Fruit fly (Drosophila melanogaster): Measurements from ENCODE around the gene tty.

The tty gene

DNA sequence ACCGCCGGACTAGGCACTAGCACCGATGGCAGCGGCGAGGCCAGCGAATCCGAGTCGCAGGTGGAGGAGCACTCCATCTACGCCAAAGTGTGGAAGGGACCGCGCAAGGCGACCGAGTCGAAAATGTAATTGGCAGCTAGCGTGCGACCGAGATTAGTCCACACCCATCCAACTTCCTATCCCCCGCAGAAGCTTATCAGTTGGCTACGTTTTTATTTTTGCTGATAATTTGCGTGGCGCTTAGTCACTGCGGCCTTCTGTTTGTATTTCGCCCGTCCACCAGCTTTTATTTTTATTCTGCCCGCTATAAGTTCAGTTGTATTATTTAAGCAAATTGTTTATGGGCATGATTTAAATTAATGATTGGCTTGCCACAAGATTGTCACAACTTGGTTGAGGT lies 14.1 kb upstream of the tty start:
- no peak for TF ChIP-seq CG17801 (GFP tag; optimal IDR thresholded peaks at IDR 0.05; ENCODE audit: partially characterized antibody)

DNA sequence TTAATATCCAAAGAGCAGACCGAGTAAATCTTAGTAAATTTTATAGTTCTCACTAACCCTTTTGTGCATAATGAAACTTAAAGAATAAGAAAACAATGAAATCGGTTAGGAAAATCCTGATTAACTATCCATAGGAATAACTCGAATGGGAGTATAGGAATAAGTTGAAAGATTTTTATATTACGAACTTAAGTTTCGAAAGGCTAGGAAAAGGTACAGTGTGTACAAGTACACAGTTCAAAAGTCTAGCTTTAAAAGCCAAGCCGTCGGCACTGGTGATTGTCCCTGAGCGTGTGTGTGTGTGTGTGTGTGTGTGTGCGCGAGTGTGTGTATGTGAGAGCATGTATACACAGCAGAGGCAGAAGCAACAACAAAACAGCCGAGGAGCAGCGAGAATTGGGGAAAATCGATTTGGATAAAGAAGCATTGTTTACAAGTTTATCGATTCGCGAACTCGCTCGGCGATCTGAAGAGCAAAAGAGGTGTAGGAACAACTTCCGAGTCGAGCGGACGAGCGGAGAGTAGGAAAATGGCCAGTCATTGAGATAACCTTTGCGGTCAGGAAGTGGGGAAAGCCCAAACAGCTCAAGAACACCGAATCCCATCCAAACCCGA lies 11.8 kb upstream of the tty start:
- no peak for TF ChIP-seq CG17801 (GFP tag; optimal IDR thresholded peaks at IDR 0.05; ENCODE audit: partially characterized antibody)

DNA sequence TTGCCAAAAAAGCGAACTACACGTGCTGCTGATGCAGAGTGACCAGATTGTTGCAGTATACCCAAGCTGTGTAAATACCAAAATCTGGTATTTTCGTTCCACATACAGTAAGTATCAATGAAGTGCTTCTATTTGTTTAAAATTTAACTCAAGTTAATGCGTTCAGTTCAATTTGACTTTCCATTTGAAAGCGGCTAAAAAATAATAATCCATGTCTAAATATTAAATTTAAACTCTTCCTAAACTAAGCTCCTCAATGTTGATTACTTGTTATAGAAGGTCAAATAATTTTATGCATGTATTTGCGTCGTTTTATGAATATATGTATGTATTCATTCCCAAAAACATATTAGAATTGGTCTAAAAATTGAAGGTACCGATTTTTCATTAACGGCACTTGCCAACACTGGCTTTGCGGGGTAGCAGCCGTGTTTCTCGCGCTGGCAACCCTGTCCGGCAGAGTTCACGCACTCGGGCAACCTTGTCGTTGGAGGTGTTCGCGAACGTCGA lies 10.4 kb upstream of the tty start, which contains the start of the genes peng and sol:
TSS of gene peng (minus strand) at position 44 of the 510 bp plus-strand sequence.
TSS of gene sol (plus strand) at position 481 of the 510 bp plus-strand sequence.
- peak; percentile 56 for TF ChIP-seq CG17801 (GFP tag; optimal IDR thresholded peaks at IDR 0.05; ENCODE audit: partially characterized antibody)

DNA sequence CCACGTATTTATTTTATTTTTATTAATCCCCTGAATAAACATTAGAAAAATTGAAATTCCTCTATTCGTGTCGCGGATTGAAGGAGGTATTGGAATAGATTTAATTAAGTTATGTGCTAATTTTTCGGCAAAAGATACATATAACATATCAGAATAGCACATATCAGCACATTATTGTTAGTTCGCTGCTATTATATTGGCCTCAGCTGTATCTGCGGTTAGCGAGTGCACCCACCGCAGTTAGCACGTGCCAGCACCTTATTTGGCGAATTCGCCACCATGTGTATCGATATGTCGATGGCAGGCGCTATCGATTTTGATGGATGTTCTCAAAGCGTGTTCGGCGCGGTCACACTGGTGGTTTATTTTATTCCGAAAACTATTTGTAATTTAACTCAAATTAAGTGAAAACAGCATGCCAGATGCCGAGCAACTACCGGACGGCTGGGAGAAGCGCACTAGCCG lies 5.6 kb upstream of the tty start, which contains the start of gene dod:
TSS of gene dod (plus strand) at position 323 of the 465 bp plus-strand sequence.
- peak; percentile 56 for TF ChIP-seq CG17801 (GFP tag; optimal IDR thresholded peaks at IDR 0.05; ENCODE audit: partially characterized antibody)

DNA sequence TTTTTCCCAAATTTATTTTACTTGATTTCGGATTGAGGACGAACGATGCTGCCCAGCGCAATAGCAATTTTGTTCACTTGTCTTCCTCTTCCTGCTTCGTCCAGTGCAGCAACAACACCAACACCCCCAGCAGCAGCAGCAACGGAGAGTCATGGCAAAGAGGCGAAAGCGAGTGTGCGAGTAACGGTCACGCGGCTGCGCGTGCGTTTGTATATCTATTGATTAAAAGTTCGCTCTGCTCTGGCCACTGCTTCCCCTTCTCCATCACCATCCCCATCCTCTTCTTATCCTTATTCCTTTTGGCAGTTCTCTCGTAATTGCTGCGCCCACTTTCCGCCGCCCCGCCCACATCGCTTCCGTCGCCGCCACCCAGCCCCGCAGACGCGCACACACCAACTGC lies 1.3 kb downstream of the tty start:
- TF ChIP-seq CG17801 (GFP tag; optimal IDR thresholded peaks at IDR 0.05; ENCODE audit: partially characterized antibody) = no peak

DNA sequence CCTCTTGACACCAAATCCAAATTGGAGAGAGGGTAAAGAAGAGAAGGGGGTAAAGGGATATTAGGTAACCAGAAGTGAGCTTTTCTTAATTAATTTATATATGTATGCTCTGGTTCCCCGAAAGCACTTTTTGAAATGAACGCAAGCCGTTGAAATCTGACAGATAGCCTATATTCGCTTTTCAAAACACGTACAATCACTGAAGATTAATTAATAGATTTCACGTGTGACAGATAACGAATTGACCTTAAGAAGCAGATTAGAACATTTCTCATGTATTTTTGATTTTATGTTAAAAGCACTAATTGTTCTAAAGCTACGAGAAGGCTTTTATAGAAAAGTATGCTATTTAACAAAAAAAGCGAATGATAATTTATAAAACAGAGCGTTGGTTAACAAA lies 2.4 kb downstream of the tty start:
- TF ChIP-seq CG17801 (GFP tag; optimal IDR thresholded peaks at IDR 0.05; ENCODE audit: partially characterized antibody) = no peak

DNA sequence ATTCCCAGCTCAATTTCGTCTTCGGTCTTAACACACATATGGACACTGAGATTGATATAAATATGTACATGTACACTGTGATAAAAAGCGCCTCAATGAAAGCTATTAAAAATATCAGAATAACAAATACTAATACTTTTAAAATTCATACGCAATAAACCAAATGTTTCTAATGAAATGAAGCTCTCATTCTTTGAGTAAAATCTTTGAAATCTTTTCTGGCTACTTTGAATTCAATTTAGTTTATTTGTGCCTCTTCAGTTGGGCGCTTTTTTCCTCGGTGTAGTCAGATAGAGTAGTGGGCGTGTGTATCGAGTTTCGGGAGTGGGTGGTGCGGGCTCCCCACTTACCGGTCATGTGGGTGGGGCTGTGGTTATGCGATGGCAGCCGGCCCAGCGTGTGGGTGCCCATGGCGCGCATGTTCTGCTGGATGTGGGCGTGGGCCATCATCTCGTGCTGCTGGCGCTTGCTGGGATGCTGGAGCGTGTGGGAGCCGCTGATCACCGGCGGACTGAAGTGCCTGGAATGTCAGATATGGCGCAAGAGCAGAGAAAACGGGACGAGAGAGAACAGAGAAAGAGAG lies 4.9 kb downstream of the tty start:
- no peak for TF ChIP-seq CG17801 (GFP tag; optimal IDR thresholded peaks at IDR 0.05; ENCODE audit: partially characterized antibody)

DNA sequence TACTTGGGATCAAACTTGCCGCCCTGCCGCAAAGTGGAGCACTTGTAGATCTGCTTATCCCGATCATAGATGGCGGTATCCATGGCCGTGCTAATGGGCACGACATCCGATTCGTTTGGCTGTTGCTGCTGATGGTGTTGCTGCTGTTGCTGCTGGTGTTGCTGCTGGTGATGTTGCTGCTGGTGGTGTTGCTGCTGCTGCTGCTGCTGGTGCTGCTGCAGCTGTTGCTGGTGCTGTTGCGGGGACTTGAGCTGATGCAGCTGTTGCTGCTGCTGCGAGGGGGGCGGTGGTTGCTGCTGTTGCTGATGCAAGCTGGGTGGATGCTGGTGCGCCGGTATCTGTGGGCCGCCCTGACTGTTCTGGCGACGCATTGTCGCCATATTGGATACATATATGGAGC lies 6.3 kb downstream of the tty start:
- TF ChIP-seq CG17801 (GFP tag; optimal IDR thresholded peaks at IDR 0.05; ENCODE audit: partially characterized antibody) = no peak

DNA sequence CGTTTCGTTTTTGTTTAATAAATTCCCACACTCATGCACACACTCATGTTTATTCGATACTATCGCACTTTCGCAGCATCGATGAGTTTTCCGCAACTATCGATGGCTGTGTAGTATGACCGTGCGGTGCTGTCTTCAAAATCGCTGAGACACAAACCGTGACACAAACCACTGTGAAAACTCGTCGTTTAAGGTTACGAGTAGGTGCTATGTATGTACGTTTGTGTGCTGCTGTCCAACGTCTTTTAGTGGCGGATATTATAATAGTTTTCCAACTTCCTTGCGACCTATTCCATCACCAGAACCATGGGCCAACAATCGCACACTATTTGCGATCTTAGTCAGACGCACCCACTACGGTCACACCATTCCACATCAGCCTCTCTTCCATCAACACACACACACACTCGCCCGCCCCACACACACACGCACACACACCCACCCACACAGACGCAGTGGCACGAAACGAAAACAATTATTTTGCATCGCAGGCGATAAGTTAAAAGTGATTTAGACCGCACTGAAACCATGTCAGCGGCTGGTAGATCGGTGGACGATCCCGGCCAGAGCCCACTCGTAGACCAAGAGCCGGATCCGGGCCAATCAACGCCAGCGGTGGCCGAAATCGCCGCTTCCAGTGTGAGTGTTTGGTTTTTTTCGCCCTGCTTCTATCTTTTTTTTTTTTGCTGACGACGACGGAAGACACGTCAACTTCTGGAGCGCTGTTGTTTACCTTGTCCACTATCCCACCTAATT lies 15.4 kb downstream of the tty start, which contains the start of the genes Dd and CG1486:
TSS of gene Dd (minus strand) at position 77 of the 756 bp plus-strand sequence.
TSS of gene CG1486 (plus strand) at position 114 of the 756 bp plus-strand sequence.
- TF ChIP-seq CG17801 (GFP tag; optimal IDR thresholded peaks at IDR 0.05; ENCODE audit: partially characterized antibody) = peak; percentile 50

DNA sequence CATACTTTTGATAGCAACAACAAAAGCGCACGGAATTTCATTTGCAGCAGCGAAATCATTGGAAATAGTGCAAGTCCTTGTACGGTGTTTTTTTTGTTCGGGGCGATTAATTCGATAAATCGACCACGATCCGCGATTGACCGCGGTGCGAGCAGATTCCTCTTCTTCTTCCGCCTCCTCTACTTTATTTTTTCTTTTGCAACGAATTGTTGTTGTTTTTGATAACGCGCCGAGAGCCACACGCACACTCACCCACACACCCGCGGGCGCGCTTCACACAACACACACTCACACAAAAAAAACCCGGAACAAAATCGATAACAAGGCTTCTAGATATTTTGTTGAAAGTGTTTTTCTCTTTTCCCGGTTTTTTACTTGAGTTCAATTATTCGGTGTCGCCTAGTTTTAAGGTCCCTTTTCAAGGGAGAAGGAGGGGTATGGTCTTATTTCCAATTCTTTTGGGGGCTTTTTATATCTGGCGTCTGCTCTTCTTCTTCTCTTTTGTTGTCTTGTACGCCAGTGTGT lies 16.2 kb downstream of the tty start:
- no peak for TF ChIP-seq CG17801 (GFP tag; optimal IDR thresholded peaks at IDR 0.05; ENCODE audit: partially characterized antibody)

DNA sequence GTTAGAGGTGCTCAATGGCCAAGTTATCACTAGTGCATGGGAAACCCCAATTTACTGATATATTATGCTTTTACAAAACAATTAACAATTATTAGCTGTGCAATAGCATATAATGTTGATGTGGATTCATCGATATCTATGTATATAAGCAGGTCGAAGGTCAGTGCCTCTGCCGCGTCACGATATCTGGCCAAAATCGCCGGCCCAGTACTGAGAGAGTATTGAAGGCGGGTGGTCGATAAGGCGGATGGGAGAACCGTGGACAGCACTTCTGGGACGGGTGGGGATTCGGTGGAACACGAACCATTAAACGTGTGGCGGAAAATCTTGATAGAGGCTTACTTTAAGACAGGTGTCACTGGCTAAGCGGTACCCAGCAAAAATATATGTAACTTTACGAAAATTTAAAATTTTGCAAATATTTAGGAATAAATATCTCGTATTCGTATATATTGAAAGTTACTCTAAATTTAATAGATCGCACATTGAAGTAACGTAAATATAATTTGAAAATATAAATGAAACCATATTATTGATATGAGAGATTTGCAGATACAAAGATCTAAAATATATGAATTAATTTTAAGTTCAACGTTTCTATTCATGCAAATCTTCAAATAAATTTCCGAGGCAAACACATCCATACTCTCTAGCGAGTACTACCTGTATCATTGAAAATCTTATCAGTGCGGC lies 17.0 kb downstream of the tty start:
- peak; percentile 59 for TF ChIP-seq CG17801 (GFP tag; optimal IDR thresholded peaks at IDR 0.05; ENCODE audit: partially characterized antibody)

DNA sequence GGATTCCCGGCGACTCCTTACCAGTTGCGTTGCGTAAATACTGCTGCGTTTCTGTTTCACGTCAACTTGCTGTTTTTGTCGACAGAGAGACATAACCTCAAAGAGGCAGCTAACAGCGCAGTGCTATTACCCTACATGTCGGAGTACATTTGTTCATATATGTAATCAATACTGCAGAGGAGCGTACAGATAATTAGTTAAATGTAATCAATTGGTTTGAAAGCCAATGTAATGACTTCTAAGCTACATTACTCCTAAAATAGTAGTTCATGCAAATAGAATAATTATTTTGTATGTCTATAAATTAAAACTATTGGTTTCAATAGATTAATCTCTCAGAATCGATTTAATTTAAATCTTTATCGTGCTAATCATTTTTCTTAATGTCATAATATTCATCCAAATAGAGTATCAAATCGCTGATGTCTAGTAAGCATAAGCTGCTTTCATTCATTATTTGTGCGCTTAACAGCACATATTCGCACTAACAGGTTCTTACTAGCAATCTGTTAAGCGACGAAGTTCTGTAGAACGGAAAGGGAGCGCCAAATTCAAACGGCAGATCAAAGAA lies 20.2 kb downstream of the tty start, which contains the start of the genes SLIRP1 and anox:
TSS of gene SLIRP1 (minus strand) at position 95 of the 571 bp plus-strand sequence.
TSS of gene anox (minus strand) at position 95 of the 571 bp plus-strand sequence.
- peak; percentile 82 for TF ChIP-seq CG17801 (GFP tag; optimal IDR thresholded peaks at IDR 0.05; ENCODE audit: partially characterized antibody)

DNA sequence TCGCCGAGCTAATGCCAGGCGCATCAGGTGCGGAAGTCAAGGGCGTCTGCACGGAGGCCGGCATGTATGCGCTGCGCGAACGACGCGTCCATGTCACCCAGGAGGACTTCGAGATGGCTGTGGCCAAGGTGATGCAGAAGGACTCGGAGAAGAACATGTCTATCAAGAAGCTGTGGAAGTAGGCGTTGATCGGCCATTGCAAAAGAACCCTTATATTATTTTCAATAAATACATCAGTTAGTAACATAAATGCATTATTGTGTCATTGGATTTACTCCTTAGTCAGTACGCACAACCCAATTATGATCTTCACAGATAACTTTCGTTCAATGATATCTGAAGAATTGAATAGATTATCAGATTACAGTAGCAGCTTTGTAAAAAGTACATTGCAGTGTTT lies 22.1 kb downstream of the tty start, which contains the start of gene CG1801:
TSS of gene CG1801 (minus strand) at position 101 of the 400 bp plus-strand sequence.
- TF ChIP-seq CG17801 (GFP tag; optimal IDR thresholded peaks at IDR 0.05; ENCODE audit: partially characterized antibody) = no peak

DNA sequence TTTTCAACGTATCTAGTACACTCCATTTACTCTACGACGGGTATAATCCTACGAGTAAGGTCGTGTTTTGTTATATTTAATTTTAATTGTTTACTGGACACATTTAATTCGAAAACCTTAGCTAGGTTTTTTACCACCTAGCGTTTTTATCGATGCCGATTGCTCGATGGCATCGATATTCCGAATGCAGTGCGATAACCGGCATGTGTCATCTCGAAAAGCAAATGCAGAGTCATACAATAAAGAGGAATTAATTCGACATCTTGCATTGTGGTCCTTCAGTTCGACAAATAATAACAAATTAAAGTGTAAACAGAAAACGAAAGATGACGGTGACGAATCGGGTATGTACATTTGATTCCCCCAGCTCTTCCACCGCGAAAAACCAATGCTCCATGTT lies 23.6 kb downstream of the tty start, which contains the start of gene Rpt6:
TSS of gene Rpt6 (plus strand) at position 201 of the 400 bp plus-strand sequence.
- TF ChIP-seq CG17801 (GFP tag; optimal IDR thresholded peaks at IDR 0.05; ENCODE audit: partially characterized antibody) = peak; percentile 6

Data from ovary, adult (tissue).